Fruit fly (Drosophila melanogaster): Measurements from ENCODE around the gene Wdr81.

Wdr81 gene

dm6 chr2L:12010100-12010876 lies 10.5 kb downstream of the Wdr81 start (continued):
- TF ChIP-seq ewg (GFP tag; optimal IDR thresholded peaks at IDR 0.05) (peak; percentile 7), zfh2 (GFP tag; optimal IDR thresholded peaks at IDR 0.05) (no peak), pan (optimal IDR thresholded peaks at IDR 0.05) (no peak), pan (GFP tag; optimal IDR thresholded peaks at IDR 0.05 in 1 of 2, IDR thresholded peaks at IDR 0.05 in 1 of 2) (no peak), pfk (GFP tag; optimal IDR thresholded peaks at IDR 0.05) (peak; percentile 68), wek (GFP tag; optimal IDR thresholded peaks at IDR 0.05) (peak; percentile 43), gcm (GFP tag; optimal IDR thresholded peaks at IDR 0.05) (no peak), CG3163 (GFP tag; optimal IDR thresholded peaks at IDR 0.05) (peak; percentile 43), tup (GFP tag; optimal IDR thresholded peaks at IDR 0.05) (no peak), CG8359 (GFP tag; optimal IDR thresholded peaks at IDR 0.05; ENCODE audit: borderline replicate concordance) (peak; percentile 34), ftz-f1 (GFP tag; optimal IDR thresholded peaks at IDR 0.05) (peak; percentile 97), abd-A (tag; optimal IDR thresholded peaks at IDR 0.05) (peak; percentile 87), MTF-1 (GFP tag; optimal IDR thresholded peaks at IDR 0.05; ENCODE audit: borderline replicate concordance) (peak; percentile 58), CG15269 (tag; optimal IDR thresholded peaks at IDR 0.05) (no peak), mirr (GFP tag; optimal IDR thresholded peaks at IDR 0.05) (peak; percentile 73), gt (GFP tag; IDR thresholded peaks at IDR 0.05) (no peak), sisA (GFP tag; IDR thresholded peaks at IDR 0.05) (no peak), CG6854 (GFP tag; optimal IDR thresholded peaks at IDR 0.05) (no peak), Mad (GFP tag; optimal IDR thresholded peaks at IDR 0.05) (no peak), Doc2 (GFP tag; IDR thresholded peaks at IDR 0.05) (no peak), corto (GFP tag; optimal IDR thresholded peaks at IDR 0.05) (no peak), CG16863 (GFP tag; optimal IDR thresholded peaks at IDR 0.05) (no peak), CG5180 (GFP tag; optimal IDR thresholded peaks at IDR 0.05) (peak; percentile 96), CG8944 (GFP tag; optimal IDR thresholded peaks at IDR 0.05) (no peak), E2f1 (GFP tag; IDR thresholded peaks at IDR 0.05) (no peak), CG30431 (GFP tag; optimal IDR thresholded peaks at IDR 0.05) (no peak), so (GFP tag; IDR thresholded peaks at IDR 0.05) (no peak), pum (GFP tag; optimal IDR thresholded peaks at IDR 0.05) (no peak), CG15011 (GFP tag; optimal IDR thresholded peaks at IDR 0.05) (peak; percentile 16), Camta (GFP tag; optimal IDR thresholded peaks at IDR 0.05) (no peak), gsb-n (tag; optimal IDR thresholded peaks at IDR 0.05) (peak; percentile 63), HLHmδ (GFP tag; optimal IDR thresholded peaks at IDR 0.05) (peak; percentile 68), esg (GFP tag; conservative IDR thresholded peaks at IDR 0.05) (no peak), CG3726 (GFP tag; IDR thresholded peaks at IDR 0.05) (no peak), CG15514 (GFP tag; optimal IDR thresholded peaks at IDR 0.05) (no peak), CG2875 (GFP tag; optimal IDR thresholded peaks at IDR 0.05) (no peak), ab (GFP tag; optimal IDR thresholded peaks at IDR 0.05) (peak; percentile 84), Hsf (GFP tag; optimal IDR thresholded peaks at IDR 0.05) (no peak), PHDP (tag; optimal IDR thresholded peaks at IDR 0.05) (no peak), ATbp (GFP tag; optimal IDR thresholded peaks at IDR 0.05) (peak; percentile 35), CG1603 (tag; optimal IDR thresholded peaks at IDR 0.05) (peak; percentile 27), CG2712 (tag; optimal IDR thresholded peaks at IDR 0.05) (peak; percentile 2), tll (GFP tag; optimal IDR thresholded peaks at IDR 0.05) (peak in 1 of 2 experiments; percentile 37), Spps (tag; optimal IDR thresholded peaks at IDR 0.05) (no peak), Fer2 (tag; optimal IDR thresholded peaks at IDR 0.05) (no peak), B-H2 (GFP tag; optimal IDR thresholded peaks at IDR 0.05) (peak; percentile 60), Vsx1 (GFP tag; optimal IDR thresholded peaks at IDR 0.05) (peak; percentile 43), Blimp-1 (GFP tag; optimal IDR thresholded peaks at IDR 0.05) (no peak), CG31441 (GFP tag; IDR thresholded peaks at IDR 0.05) (no peak)
